Worm (Caenorhabditis elegans) whole organism, L4/young adult: Measurements from ENCODE around the gene clc-13.

Experiments used
- W03F9.2 ChIP-seq: fragments of 150-350 bp; optimal IDR thresholded peaks from 2 replicates; lab custom pipeline; 2014; ENCODE audit warnings: missing biosample characterization, missing genetic modification characterization
- dao-5 ChIP-seq: sonication (generic microtip); optimal IDR thresholded peaks from 2 replicates; lab custom pipeline; 2016; ENCODE audit warnings: missing genotype, missing genetic modification characterization, moderate library complexity, missing compliant biosample characterization
- him-1 ChIP-seq: sonication (generic microtip); optimal IDR thresholded peaks from 2 replicates; lab custom pipeline; 2016; ENCODE audit warnings: missing genotype, missing genetic modification reagents, missing genetic modification characterization, missing compliant biosample characterization

DNA sequence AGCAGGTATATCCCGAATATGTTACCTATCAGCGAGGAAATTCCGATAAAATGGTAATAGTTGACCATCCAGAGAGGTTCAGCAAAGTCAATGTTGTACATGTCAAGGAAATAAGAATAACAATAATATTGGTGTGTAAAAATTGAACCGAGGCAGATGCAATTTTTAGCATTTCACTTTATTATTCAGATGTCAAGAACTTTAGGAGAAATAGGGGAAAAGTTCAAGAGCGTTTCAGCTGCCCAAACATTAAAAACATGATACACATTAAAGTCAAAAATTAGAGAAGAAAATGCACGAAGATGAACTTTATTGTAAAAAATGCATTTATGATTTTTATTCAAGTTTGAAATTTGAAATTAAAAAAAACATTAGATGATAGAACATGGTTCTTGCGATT, 5.9 kb upstream of the clc-13 start, which contains the start of gene sri-69:
- TF ChIP-seq him-1 (tag; lab: Kevin White, UChicago) (no peak), W03F9.2 (tag; lab: Kevin White, UChicago) (no peak), dao-5 (tag; lab: Kevin White, UChicago) (no peak)
